Worm (Caenorhabditis elegans): Measurements from ENCODE around the gene F01G4.6.

F01G4.6 gene

DNA sequence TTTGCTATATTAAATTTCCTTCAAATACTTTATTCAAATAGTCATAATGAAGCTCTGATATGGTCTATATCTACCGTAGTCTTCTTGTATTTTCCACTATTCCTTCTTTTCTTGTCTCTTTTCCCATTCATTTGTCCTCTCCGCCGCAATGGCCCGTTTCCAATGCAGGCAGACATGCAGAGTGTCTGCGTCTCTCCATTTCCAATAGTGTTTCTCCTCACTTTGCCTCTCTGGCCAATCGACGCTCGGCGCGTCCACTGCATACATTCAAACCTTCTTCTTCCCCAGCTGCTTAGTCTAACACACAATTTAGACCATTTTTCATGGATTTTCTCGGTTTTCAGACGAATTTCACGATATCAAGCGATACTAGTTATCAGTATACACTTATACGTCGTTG lies 24.1 kb downstream of the F01G4.6 start (continued):
- TF ChIP-seq C04F5.9 (tag; optimal IDR thresholded peaks at IDR 0.05) (no peak), efl-3 (GFP tag; optimal IDR thresholded peaks at IDR 0.05) (no peak), blmp-1 (tag; optimal IDR thresholded peaks at IDR 0.05) (no peak), skn-1 (tag; optimal IDR thresholded peaks at IDR 0.05) (no peak), ztf-4 (tag; optimal IDR thresholded peaks at IDR 0.05) (no peak), sox-4 (tag; optimal IDR thresholded peaks at IDR 0.05) (no peak), nhr-19 (GFP tag; conservative IDR thresholded peaks at IDR 0.05) (peak; percentile 58; the same call in 1 of the 2 replicates), mef-2 (tag; optimal IDR thresholded peaks at IDR 0.05) (no peak), elt-2 (tag; optimal IDR thresholded peaks at IDR 0.05) (peak; percentile 4), zip-4 (GFP tag; optimal IDR thresholded peaks at IDR 0.05) (no peak), ces-1 (GFP tag; optimal IDR thresholded peaks at IDR 0.05) (no peak), tbx-2 (tag; optimal IDR thresholded peaks at IDR 0.05) (peak; percentile 15), irx-1 (tag; optimal IDR thresholded peaks at IDR 0.05) (no peak), isw-1 (GFP tag; IDR thresholded peaks at IDR 0.05) (no peak), pag-3 (tag; optimal IDR thresholded peaks at IDR 0.05; ENCODE audit: borderline replicate concordance, insufficient read depth) (no peak), nhr-76 (tag; optimal IDR thresholded peaks at IDR 0.05) (no peak), mep-1 (tag; optimal IDR thresholded peaks at IDR 0.05) (no peak), lin-35 (GFP tag; optimal IDR thresholded peaks at IDR 0.05) (peak in 1 of 2 experiments; percentile 26), dpl-1 (GFP tag; optimal IDR thresholded peaks at IDR 0.05) (peak in 2 of 3 experiments; percentile 8 to 39), pax-3 (tag; optimal IDR thresholded peaks at IDR 0.05) (no peak), lin-14 (GFP tag; optimal IDR thresholded peaks at IDR 0.05) (peak; percentile 52), hlh-4 (tag; optimal IDR thresholded peaks at IDR 0.05) (no peak), aly-2 (tag; optimal IDR thresholded peaks at IDR 0.05) (no peak), ceh-90 (tag; optimal IDR thresholded peaks at IDR 0.05) (no peak), mab-9 (GFP tag; IDR thresholded peaks at IDR 0.05) (no peak), sptf-1 (tag; optimal IDR thresholded peaks at IDR 0.05) (no peak), unc-86 (tag; optimal IDR thresholded peaks at IDR 0.05) (peak; percentile 38), ceh-63 (GFP tag; optimal IDR thresholded peaks at IDR 0.05) (no peak), xbp-1 (tag; optimal IDR thresholded peaks at IDR 0.05) (peak; percentile 96), swsn-7 (tag; optimal IDR thresholded peaks at IDR 0.05) (peak; percentile 60), nhr-12 (tag; optimal IDR thresholded peaks at IDR 0.05) (no peak), nhr-77 (tag; optimal IDR thresholded peaks at IDR 0.05) (no peak), ztf-11 (tag; optimal IDR thresholded peaks at IDR 0.05) (peak in 1 of 2 experiments; percentile 12)

DNA sequence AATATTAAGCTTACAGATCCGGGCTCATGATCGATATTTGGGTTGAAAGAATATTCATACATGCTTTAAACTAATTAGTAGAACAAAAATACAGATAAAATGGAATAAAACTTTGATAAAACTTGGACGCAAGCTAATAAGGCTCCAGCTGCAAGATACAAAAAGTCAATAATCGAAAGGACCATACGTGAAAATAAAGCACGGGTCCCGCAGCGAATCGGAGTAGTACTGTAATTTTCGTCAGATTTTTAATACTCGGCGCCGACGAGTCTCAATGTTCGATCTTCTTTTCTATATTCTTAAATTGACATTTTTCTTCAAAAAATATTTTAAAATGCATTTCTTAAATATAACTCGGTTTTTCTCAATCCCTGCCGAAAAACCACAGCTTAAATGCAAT lies 24.6 kb downstream of the F01G4.6 start, which contains the start of gene spo-11:
Gene spo-11, minus strand, starts transcription at position 189 of the 400 bp plus-strand sequence.
- TF ChIP-seq nhr-71 (tag; optimal IDR thresholded peaks at IDR 0.05) (no peak), dsc-1 (tag; optimal IDR thresholded peaks at IDR 0.05) (no peak), rnt-1 (tag; optimal IDR thresholded peaks at IDR 0.05) (no peak), hpl-2 (GFP tag; optimal IDR thresholded peaks at IDR 0.05) (no peak), unc-86 (tag; optimal IDR thresholded peaks at IDR 0.05) (no peak), ets-5 (GFP tag; IDR thresholded peaks at IDR 0.05) (no peak), ces-1 (GFP tag; optimal IDR thresholded peaks at IDR 0.05) (no peak), ceh-63 (GFP tag; optimal IDR thresholded peaks at IDR 0.05) (no peak), lin-13 (GFP tag; optimal IDR thresholded peaks at IDR 0.05) (no peak), efl-3 (GFP tag; optimal IDR thresholded peaks at IDR 0.05) (no peak), C16A3.4 (tag; optimal IDR thresholded peaks at IDR 0.05) (no peak), dpl-1 (GFP tag; optimal IDR thresholded peaks at IDR 0.05) (no peak), aly-2 (tag; optimal IDR thresholded peaks at IDR 0.05) (no peak)

DNA sequence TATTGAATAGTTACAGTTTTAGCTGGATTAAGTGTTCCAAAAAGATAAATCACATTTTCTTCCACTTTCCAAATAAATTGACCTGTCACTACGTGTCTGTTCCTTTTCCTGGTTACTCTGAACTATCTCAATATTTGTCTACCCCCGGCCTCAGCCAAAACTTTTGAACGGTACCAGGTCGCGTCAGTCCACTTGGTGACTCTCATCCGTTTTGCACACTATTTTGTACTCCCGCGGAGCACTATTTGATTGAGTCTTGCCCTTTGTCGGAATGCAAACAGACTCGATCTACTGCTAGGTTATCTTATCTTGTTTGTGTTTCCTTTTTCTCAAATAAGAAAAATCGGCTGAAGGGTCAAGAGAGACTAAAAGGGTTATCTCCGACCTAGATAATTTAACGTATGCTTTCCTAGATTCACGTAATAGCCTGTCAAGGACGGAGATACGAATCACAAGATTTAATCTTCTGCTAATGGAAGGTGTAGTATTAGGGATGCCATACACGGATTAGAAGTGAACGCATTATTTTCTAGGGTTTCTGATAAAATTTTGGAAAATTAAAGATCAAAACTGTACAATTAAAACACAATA lies 29.2 kb downstream of the F01G4.6 start:
- TF ChIP-seq hpl-2 (GFP tag; optimal IDR thresholded peaks at IDR 0.05): no peak
- no peak for TF ChIP-seq nhr-71 (tag; optimal IDR thresholded peaks at IDR 0.05)
- TF ChIP-seq unc-30 (tag; optimal IDR thresholded peaks at IDR 0.05): no peak
- TF ChIP-seq lin-14 (GFP tag; optimal IDR thresholded peaks at IDR 0.05): peak; percentile 67
- TF ChIP-seq mep-1 (tag; optimal IDR thresholded peaks at IDR 0.05): peak; percentile 42
- no peak for TF ChIP-seq lsy-2 (tag; optimal IDR thresholded peaks at IDR 0.05)
- TF ChIP-seq ztf-4 (tag; optimal IDR thresholded peaks at IDR 0.05): peak; percentile 11
- no peak for TF ChIP-seq dpl-1 (GFP tag; optimal IDR thresholded peaks at IDR 0.05)
- TF ChIP-seq ztf-11 (tag; optimal IDR thresholded peaks at IDR 0.05): no peak
- TF ChIP-seq lin-39 (tag; optimal IDR thresholded peaks at IDR 0.05): no peak
- no peak for TF ChIP-seq efl-3 (GFP tag; optimal IDR thresholded peaks at IDR 0.05)
- TF ChIP-seq nhr-77 (tag; optimal IDR thresholded peaks at IDR 0.05): no peak
- TF ChIP-seq dsc-1 (tag; optimal IDR thresholded peaks at IDR 0.05): no peak
- no peak for TF ChIP-seq fkh-10 (GFP tag; optimal IDR thresholded peaks at IDR 0.05)
- TF ChIP-seq blmp-1 (tag; optimal IDR thresholded peaks at IDR 0.05): peak; percentile 77
- no peak for TF ChIP-seq efl-1 (optimal IDR thresholded peaks at IDR 0.05)
- no peak for TF ChIP-seq efl-1 (GFP tag; optimal IDR thresholded peaks at IDR 0.05 in 1 of 2)
- TF ChIP-seq elt-3 (tag; optimal IDR thresholded peaks at IDR 0.05): peak in 2 of 6 experiments; percentile 25 to 76
- TF ChIP-seq unc-130 (tag; optimal IDR thresholded peaks at IDR 0.05): no peak
- peak; percentile 84 for TF ChIP-seq nhr-85 (tag)
- no peak for TF ChIP-seq irx-1 (tag; optimal IDR thresholded peaks at IDR 0.05)

Measured in whole organism, L1 larva.